Fruit fly (Drosophila melanogaster) whole organism: ENCODE results near the gene Alg2.

Experiments
- CG8478 ChIP-seq: fragments of >200 bp; optimal IDR thresholded peaks from 2 replicates; lab custom pipeline; 2018; ENCODE audit warnings: inconsistent platforms
- Dll ChIP-seq: fragments of >200 bp; optimal IDR thresholded peaks from 2 replicates; lab custom pipeline; 2017
- EcR ChIP-seq, 2 experiments: fragments of >200 bp; optimal IDR thresholded peaks; 2 replicates each; lab custom pipeline; 2017; ENCODE audit warnings: missing biosample characterization in 2 of 2, missing genetic modification characterization in 2 of 2, missing genetic modification reagents in 2 of 2
- pan ChIP-seq: fragments of >200 bp; optimal IDR thresholded peaks from 2 replicates; lab custom pipeline; 2017
- psq ChIP-seq: fragments of >200 bp; optimal IDR thresholded peaks from 2 replicates; lab custom pipeline; 2017
- usp ChIP-seq: fragments of >200 bp; optimal IDR thresholded peaks from 2 replicates; lab custom pipeline; 2017; ENCODE audit warnings: missing biosample characterization, missing genetic modification characterization, mixed read lengths

Gene Alg2

DNA sequence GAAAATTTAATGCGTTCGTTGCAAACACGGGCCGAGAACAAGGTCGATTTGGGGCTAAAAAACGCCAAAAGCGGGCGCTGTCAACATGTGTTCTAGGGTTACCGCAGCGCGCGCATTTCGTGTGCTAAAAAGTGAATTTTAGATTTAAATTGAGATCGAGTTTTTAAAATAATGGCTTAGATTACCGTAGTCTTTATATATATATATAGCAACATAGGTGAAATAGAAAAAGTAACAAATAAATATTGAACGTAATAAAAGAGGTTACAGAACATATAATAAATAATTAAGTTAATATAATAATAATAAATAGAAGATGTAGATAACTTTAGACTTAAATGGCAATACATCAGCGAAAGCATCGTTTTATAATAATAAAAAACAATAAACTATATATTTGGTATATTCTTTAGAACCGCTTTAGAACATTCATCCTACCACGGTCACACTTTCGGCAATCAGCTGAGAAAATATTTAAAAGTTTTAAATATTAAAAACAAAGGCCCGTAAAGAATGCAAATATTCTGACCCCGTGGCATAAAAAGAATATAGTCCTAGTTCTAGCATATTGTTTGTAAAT, at the start of gene Alg2, which contains the start of gene CG11537:
Gene Alg2 (plus strand): TSS at position 426 of the 580 bp plus-strand sequence.
Gene CG11537 (minus strand): TSS at position 75 of the 580 bp plus-strand sequence.
- TF ChIP-seq psq (lab: Kevin White, UChicago) (no peak), usp (no peak)

DNA sequence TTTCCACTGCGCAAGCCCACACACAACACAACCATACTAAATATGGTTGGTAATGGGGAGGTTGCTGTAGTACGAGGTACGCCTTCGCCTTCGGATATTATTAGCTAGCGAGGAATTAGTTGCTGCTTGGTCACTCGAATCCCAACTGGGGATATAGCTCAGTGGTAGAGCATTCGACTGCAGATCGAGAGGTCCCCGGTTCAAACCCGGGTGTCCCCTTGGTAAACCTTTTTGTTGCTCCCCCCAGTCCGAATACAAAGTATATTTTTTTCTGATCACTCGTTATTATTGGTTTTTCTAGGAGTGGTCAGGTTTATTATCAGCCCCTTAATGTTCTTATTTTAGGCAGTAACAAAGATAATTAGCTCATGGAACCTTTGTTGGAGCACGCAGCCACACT, 48.0 kb upstream of the Alg2 start:
- TF ChIP-seq Dll (lab: Kevin White, UChicago) (no peak), usp (no peak), psq (lab: Kevin White, UChicago) (no peak), pan (lab: Kevin White, UChicago) (no peak), CG8478 (lab: Kevin White, UChicago) (no peak), EcR (GFP tag; optimal IDR thresholded peaks at IDR 0.05; lab: Kevin White, UChicago) (no peak)

DNA sequence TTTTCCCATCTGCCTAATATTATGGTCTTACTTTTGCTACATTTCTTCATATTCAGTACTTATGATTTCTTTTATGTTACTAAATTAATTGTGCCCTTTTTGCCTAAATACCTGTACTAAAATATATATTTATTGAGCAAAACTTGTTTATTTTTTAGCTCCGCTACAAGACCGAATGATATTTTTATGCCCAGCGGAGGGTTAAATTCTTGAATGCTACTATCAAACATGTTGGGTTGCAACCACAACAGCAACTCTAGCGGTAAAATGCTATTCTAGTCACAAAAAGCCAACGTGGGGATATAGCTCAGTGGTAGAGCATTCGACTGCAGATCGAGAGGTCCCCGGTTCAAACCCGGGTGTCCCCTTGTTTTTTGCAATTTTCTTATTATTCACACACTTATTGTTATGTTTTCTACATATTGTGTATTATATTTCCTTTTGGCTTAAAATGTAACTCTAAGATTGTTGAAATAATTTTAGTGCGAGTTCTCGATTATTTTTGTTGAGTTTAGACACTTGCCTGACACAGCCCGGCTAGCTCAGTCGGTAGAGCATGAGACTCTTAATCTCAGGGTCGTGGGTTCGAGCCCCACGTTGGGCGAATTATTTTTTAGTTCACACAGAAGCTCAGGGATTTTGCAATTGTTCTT, 47.4 kb upstream of the Alg2 start:
- TF ChIP-seq CG8478 (lab: Kevin White, UChicago) = no peak
- no peak for TF ChIP-seq usp
- TF ChIP-seq psq (lab: Kevin White, UChicago) = no peak
- no peak for TF ChIP-seq Dll (lab: Kevin White, UChicago)
- TF ChIP-seq pan (lab: Kevin White, UChicago) = no peak
- no peak for TF ChIP-seq EcR (GFP tag; optimal IDR thresholded peaks at IDR 0.05; lab: Kevin White, UChicago)

DNA sequence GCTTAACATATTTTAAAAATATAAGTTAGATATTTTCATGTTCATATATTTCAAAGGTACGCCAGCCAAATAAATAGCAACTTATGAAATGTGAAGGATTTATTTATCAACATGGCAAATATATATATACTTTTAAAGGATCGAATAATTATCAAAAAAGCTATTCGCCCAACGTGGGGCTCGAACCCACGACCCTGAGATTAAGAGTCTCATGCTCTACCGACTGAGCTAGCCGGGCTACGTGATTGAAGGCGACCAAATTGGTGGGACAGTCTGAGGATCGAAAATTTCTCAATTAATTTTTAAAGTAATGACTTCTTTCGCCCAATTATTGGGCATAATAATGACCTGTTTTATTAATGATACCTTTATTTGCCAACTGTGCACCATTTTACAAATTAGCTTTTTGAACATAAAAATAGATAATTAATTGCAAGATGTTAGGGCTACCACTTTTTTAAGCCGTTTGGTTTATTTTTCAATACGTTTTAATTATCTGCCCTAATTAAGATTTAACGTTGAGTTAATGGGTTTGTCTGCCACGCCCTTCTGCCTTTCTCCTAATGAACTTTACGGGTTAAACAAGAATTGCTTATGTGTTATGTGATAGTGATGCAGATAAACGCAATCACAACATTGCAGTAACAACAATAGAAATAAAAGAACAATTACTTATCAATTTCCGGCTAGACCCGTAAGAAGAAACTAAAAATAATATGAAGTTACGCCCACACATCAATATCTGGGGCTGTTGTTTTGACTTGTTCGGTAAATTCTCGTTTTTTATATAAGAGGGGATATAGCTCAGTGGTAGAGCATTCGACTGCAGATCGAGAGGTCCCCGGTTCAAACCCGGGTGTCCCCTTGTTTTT, 46.6 kb upstream of the Alg2 start:
- TF ChIP-seq pan (lab: Kevin White, UChicago) (no peak), Dll (lab: Kevin White, UChicago) (no peak), usp (no peak), psq (lab: Kevin White, UChicago) (no peak), EcR (GFP tag; optimal IDR thresholded peaks at IDR 0.05; lab: Kevin White, UChicago) (no peak), CG8478 (lab: Kevin White, UChicago) (no peak)

DNA sequence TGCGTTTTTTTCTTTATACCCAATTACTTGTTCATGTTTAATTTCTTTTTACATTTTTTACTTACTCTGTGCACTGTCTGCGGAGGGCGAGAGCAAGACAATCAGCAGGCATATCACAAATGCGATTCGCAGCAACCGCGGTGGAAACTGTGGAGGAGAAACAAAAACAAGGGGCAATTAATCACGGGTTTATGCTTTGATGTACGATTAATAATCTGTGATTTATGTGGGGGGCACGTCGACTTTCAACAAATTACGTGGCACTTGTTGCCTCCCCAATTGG, 46.1 kb upstream of the Alg2 start:
- TF ChIP-seq EcR (GFP tag; optimal IDR thresholded peaks at IDR 0.05; lab: Kevin White, UChicago) (no peak), pan (lab: Kevin White, UChicago) (no peak), usp (no peak), psq (lab: Kevin White, UChicago) (no peak), CG8478 (lab: Kevin White, UChicago) (no peak), Dll (lab: Kevin White, UChicago) (no peak)

DNA sequence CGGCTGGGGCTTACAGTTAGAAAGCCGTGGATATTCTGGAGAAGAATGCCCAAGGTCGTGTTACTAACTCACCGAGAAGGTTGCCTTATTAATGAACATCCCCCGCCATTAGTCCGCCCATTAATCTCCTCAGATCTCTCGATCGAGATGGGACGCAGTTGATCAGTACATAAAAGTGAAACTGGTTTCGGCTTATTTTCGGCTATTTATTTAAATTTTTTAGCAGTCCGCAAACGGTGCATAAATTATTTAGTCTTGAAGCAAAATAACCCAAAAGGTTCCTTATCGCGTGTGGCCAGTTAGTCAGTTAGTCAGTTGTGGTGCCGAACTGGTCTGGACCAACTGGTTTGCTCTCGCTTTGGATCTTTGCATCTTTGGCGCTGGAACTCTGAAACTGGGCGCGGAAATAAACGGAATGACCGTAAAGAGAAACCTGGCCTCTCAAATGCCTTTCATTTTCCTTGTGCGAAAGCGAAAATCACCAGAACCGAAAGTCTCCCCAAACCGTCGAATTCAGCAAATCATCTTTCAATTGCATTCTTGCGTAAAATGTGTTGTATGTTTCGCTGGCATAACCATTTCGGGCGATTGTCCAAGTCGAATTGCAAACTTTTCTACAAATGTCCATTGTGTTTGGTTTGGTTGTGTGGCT, 44.7 kb upstream of the Alg2 start:
- TF ChIP-seq EcR (GFP tag; optimal IDR thresholded peaks at IDR 0.05; lab: Kevin White, UChicago) = no peak
- TF ChIP-seq pan (lab: Kevin White, UChicago) = no peak
- no peak for TF ChIP-seq psq (lab: Kevin White, UChicago)
- no peak for TF ChIP-seq usp
- no peak for TF ChIP-seq CG8478 (lab: Kevin White, UChicago)
- TF ChIP-seq Dll (lab: Kevin White, UChicago) = no peak

DNA sequence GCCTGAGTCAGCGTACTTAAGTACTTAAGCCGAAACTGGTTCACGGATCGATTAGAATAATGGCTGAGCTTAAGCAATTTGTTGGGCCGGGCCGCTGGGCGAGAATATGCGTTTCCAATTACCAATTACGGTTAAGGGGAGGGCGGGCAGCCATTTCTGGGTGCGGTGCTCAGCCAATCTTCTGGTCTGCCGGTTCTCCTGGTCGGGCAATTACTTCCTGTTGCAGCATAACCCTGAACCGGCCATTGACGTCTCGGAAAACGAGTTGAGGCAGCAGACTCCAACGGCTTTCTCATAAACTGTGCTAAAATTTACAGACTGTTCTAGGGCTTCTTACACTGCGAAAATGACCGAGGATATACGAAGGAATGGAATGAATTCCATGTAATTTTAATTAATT, 42.5 kb upstream of the Alg2 start:
- TF ChIP-seq EcR (GFP tag; optimal IDR thresholded peaks at IDR 0.05; lab: Kevin White, UChicago) (peak in 1 of 2 experiments; percentile 55), pan (lab: Kevin White, UChicago) (no peak)

DNA sequence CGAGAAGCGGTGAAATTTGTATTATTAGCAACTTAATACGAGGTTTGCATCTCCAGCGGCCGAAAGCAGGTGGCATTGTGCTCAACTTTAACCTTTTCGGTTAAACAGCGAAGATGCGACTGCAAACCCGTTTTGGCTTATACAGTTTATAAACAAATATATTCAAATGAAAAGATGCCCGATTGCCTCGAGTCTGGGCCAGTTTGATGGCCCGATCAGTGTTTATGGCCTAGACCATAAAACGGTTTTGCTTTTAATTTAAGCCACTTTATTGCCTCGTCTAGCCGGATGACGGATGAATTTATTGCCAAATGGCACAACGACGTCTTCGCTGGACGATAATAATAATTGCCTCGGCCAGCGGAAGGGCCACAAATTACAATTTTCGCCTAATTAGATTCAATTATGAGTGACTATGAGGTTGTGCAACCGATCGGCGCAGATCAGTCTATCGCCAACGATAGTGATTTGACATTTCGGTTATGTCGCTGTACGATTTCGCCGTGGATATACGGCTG, 41.0 kb upstream of the Alg2 start:
- TF ChIP-seq usp (no peak), pan (lab: Kevin White, UChicago) (no peak), Dll (lab: Kevin White, UChicago) (no peak), CG8478 (lab: Kevin White, UChicago) (no peak), psq (lab: Kevin White, UChicago) (no peak), EcR (GFP tag; optimal IDR thresholded peaks at IDR 0.05; lab: Kevin White, UChicago) (no peak)

DNA sequence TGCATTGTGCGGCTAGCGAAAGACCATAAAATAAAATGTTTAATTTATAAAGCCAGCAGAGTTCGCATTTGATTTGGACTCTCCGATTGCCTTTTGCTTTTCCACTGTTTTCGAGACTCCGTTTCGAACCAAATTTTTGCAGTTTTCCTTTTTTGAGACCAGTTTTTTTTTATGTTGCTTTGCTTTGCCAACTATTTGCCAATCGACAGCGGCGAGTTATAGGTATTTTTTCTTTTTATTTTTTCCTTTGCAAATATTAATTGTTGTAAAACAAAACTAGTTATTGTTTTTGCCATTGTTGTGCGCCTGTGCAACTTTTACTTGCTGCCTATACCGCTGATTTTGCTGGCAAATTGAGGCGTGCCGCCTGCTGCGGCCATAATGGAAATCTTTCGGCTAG, 38.1 kb upstream of the Alg2 start:
- no peak for TF ChIP-seq CG8478 (lab: Kevin White, UChicago)
- TF ChIP-seq usp = no peak
- no peak for TF ChIP-seq Dll (lab: Kevin White, UChicago)
- no peak for TF ChIP-seq pan (lab: Kevin White, UChicago)
- no peak for TF ChIP-seq EcR (GFP tag; optimal IDR thresholded peaks at IDR 0.05; lab: Kevin White, UChicago)
- no peak for TF ChIP-seq psq (lab: Kevin White, UChicago)

DNA sequence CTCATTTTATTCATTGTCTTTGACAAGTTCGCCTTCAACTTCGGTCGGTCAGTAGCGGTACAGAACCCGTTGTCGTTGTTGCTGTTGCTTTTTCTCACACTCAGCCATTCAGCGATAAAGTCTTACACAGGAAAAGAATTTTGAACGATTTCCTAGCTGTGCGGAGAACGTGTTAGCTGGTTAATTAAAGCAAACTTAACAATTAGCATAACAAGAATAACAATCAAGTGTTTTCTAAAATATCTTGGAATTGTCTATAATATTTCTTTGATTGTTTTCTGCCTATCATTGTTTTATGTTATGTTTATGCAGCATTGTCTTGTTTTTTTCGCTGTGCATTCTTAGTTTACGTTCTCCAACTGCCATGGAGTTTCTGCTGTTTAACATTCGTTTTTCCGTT, 37.5 kb upstream of the Alg2 start:
- TF ChIP-seq psq (lab: Kevin White, UChicago) (no peak), Dll (lab: Kevin White, UChicago) (no peak), usp (no peak), EcR (GFP tag; optimal IDR thresholded peaks at IDR 0.05; lab: Kevin White, UChicago) (no peak), pan (lab: Kevin White, UChicago) (no peak), CG8478 (lab: Kevin White, UChicago) (no peak)
